Worm (Caenorhabditis elegans): ENCODE results near the gene F11A10.6.

DNA sequence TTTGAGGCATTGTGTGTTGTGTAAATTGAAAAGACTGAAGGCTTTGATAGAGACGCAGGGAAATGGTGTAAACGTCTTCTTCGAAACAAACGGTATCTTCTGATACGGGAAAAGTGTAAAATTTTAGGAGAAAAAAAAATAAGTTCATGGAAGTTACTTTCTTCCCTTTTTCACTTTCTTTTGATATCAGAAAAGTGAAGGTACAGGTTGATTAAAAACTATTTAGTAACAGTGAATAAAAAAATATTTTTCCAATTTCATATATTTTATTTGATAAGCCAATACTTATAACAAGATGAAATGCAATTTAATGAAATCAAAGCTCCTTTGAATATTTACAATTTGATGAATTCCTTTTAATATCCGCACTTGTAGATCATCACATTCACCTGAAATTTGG lies 20.9 kb upstream of the F11A10.6 start, which contains the start of gene col-129:
- TF ChIP-seq him-1 (tag; optimal IDR thresholded peaks at IDR 0.05) (no peak), W03F9.2 (tag; optimal IDR thresholded peaks at IDR 0.05) (no peak)

Measured in whole organism, L4/young adult.